Worm (Caenorhabditis elegans): ENCODE measurements around the gene unc-86.

The unc-86 gene

DNA sequence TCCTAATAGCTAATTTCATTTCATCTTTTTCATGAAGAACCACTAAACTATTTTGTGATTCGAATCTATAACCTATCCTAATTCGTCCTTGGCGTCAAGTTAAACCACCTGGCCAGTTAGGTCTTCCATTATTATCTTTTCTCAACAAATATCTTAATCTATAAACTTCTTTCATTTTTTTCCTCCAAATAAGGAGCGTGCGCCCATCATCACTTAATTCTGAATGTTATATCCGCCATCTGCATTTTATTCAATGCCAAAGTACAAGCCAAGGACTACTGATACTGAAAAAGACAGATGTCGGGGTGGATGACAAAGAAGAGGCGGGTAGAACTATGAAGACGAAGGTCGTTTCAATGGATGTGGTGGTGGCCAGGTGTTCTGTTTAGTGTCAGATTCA, 12.8 kb upstream of the unc-86 start:
- TF ChIP-seq blmp-1 (tag; optimal IDR thresholded peaks at IDR 0.05) (no peak), elt-3 (tag; optimal IDR thresholded peaks at IDR 0.05) (no peak), nhr-76 (tag; optimal IDR thresholded peaks at IDR 0.05) (no peak), ceh-43 (GFP tag; optimal IDR thresholded peaks at IDR 0.05) (no peak), pha-4 (tag; optimal IDR thresholded peaks at IDR 0.05) (no peak), nhr-28 (tag; optimal IDR thresholded peaks at IDR 0.05) (no peak), cnd-1 (tag; optimal IDR thresholded peaks at IDR 0.05) (no peak), drap-1 (GFP tag; optimal IDR thresholded peaks at IDR 0.05) (no peak), ceh-83 (GFP tag; optimal IDR thresholded peaks at IDR 0.05) (no peak), hlh-1 (tag; optimal IDR thresholded peaks at IDR 0.05) (no peak), zip-8 (tag; optimal IDR thresholded peaks at IDR 0.05) (no peak), ces-1 (GFP tag; optimal IDR thresholded peaks at IDR 0.05) (no peak), bed-3 (GFP tag; optimal IDR thresholded peaks at IDR 0.05) (no peak), mab-5 (tag; optimal IDR thresholded peaks at IDR 0.05) (no peak), nhr-2 (tag; optimal IDR thresholded peaks at IDR 0.05) (no peak)

ce11 chrIII:8227511-8227910, 11.4 kb upstream of the unc-86 start, which contains the start of gene fbxl-1:
Gene fbxl-1 (plus strand): TSS chrIII:8227830.
- TF ChIP-seq lin-13 (tag; optimal IDR thresholded peaks at IDR 0.05), result no peak
- TF ChIP-seq mls-2 (tag; optimal IDR thresholded peaks at IDR 0.05), result peak; percentile 35
- no peak for TF ChIP-seq sem-2 (GFP tag; optimal IDR thresholded peaks at IDR 0.05)
- peak; percentile 33 for TF ChIP-seq ham-2 (GFP tag; optimal IDR thresholded peaks at IDR 0.05)
- TF ChIP-seq unc-120 (tag; optimal IDR thresholded peaks at IDR 0.05; ENCODE audit: poor library complexity, severe bottlenecking), result peak; percentile 71
- TF ChIP-seq pha-4 (tag; optimal IDR thresholded peaks at IDR 0.05), result no peak
- peak; percentile 34 for TF ChIP-seq drap-1 (GFP tag; optimal IDR thresholded peaks at IDR 0.05)

- TF ChIP-seq ceh-83 (GFP tag; optimal IDR thresholded peaks at IDR 0.05) (no peak), nhr-28 (tag; optimal IDR thresholded peaks at IDR 0.05) (no peak), lsy-2 (tag; optimal IDR thresholded peaks at IDR 0.05) (no peak), ham-2 (GFP tag; optimal IDR thresholded peaks at IDR 0.05) (no peak), tbx-8 (GFP tag; optimal IDR thresholded peaks at IDR 0.05) (no peak), cnd-1 (tag; optimal IDR thresholded peaks at IDR 0.05) (no peak), sptf-1 (tag; optimal IDR thresholded peaks at IDR 0.05) (no peak)
These were observed 10.0 kb upstream of the unc-86 start, which contains the start of gene rfs-1 for ce11 chrIII:8226178-8226577. Gene rfs-1 (plus strand): TSS chrIII:8226478.

DNA sequence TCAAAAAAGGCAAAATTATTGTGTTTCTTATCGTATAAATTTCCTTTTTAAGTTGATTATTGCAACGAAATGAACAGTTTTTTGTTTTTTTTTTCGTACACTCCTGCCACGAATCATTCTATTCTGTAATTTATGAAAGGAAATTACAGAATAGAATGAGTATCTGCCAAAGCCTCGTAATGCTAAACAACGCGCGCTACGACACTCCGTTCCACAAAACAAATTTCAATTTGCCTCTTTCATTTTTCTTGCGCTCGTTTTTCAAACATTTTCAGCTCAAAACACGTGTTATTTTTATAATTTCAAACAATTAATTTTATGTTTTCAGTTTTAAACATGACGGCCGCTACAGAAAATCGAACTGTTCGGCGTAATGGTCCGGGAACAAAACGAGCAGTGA, 8.6 kb upstream of the unc-86 start, which contains the start of gene mob-4:
Gene mob-4, plus strand, starts transcription at position 329 of the 400 bp plus-strand sequence.
- TF ChIP-seq drap-1 (GFP tag; optimal IDR thresholded peaks at IDR 0.05), result no peak
- TF ChIP-seq lin-13 (tag; optimal IDR thresholded peaks at IDR 0.05), result no peak
- no peak for TF ChIP-seq mep-1 (tag; optimal IDR thresholded peaks at IDR 0.05)
- no peak for TF ChIP-seq ztf-11 (tag; optimal IDR thresholded peaks at IDR 0.05)
- no peak for TF ChIP-seq ceh-83 (GFP tag; optimal IDR thresholded peaks at IDR 0.05)
- TF ChIP-seq blmp-1 (tag; optimal IDR thresholded peaks at IDR 0.05), result no peak
- TF ChIP-seq M03D4.4 (tag; optimal IDR thresholded peaks at IDR 0.05), result no peak
- TF ChIP-seq bed-3 (GFP tag; optimal IDR thresholded peaks at IDR 0.05), result no peak
- no peak for TF ChIP-seq mab-5 (tag; optimal IDR thresholded peaks at IDR 0.05)
- TF ChIP-seq unc-62 (GFP tag; optimal IDR thresholded peaks at IDR 0.05), result no peak
- no peak for TF ChIP-seq pha-4 (tag; optimal IDR thresholded peaks at IDR 0.05)
- no peak for TF ChIP-seq ham-2 (GFP tag; optimal IDR thresholded peaks at IDR 0.05)
- TF ChIP-seq unc-120 (tag; optimal IDR thresholded peaks at IDR 0.05; ENCODE audit: poor library complexity, severe bottlenecking), result no peak
- no peak for TF ChIP-seq nhr-76 (tag; optimal IDR thresholded peaks at IDR 0.05)
- TF ChIP-seq hlh-1 (tag; optimal IDR thresholded peaks at IDR 0.05), result no peak

ce11 chrIII:8220081-8220480, 3.9 kb upstream of the unc-86 start:
- TF ChIP-seq zip-8 (tag; optimal IDR thresholded peaks at IDR 0.05) (peak; percentile 27), drap-1 (GFP tag; optimal IDR thresholded peaks at IDR 0.05) (no peak), ceh-43 (GFP tag; optimal IDR thresholded peaks at IDR 0.05) (no peak), ztf-11 (tag; optimal IDR thresholded peaks at IDR 0.05) (no peak), nhr-2 (tag; optimal IDR thresholded peaks at IDR 0.05) (peak; percentile 31)

- no peak for TF ChIP-seq mab-5 (tag; optimal IDR thresholded peaks at IDR 0.05)
- TF ChIP-seq drap-1 (GFP tag; optimal IDR thresholded peaks at IDR 0.05), result no peak
- TF ChIP-seq snpc-4 (tag; optimal IDR thresholded peaks at IDR 0.05), result no peak
- no peak for TF ChIP-seq pha-4 (tag; optimal IDR thresholded peaks at IDR 0.05)
- no peak for TF ChIP-seq lin-13 (tag; optimal IDR thresholded peaks at IDR 0.05)
- no peak for TF ChIP-seq sptf-1 (tag; optimal IDR thresholded peaks at IDR 0.05)
- no peak for TF ChIP-seq ham-2 (GFP tag; optimal IDR thresholded peaks at IDR 0.05)
- no peak for TF ChIP-seq unc-39 (tag; optimal IDR thresholded peaks at IDR 0.05)
- no peak for TF ChIP-seq cnd-1 (tag; optimal IDR thresholded peaks at IDR 0.05)
- no peak for TF ChIP-seq mls-2 (tag; optimal IDR thresholded peaks at IDR 0.05)
- TF ChIP-seq unc-62 (GFP tag; optimal IDR thresholded peaks at IDR 0.05), result no peak
- TF ChIP-seq ces-1 (GFP tag; optimal IDR thresholded peaks at IDR 0.05), result no peak
- TF ChIP-seq ceh-83 (GFP tag; optimal IDR thresholded peaks at IDR 0.05), result no peak
- TF ChIP-seq mep-1 (tag; optimal IDR thresholded peaks at IDR 0.05), result no peak
These were observed 1.8 kb upstream of the unc-86 start, which contains the start of gene C30A5.16 for ce11 chrIII:8217919-8218318. Gene C30A5.16 (plus strand): TSS chrIII:8218219.

All from whole organism, mixed stage, embryonic.